Worm (Caenorhabditis elegans) whole organism, L1 larva: Measurements from ENCODE around the gene srw-29.

Experiments used
- ama-1 ChIP-seq: fragments of 150-350 bp; optimal IDR thresholded peaks from 2 replicates; lab custom pipeline; 2014
- ceh-8 ChIP-seq: fragments of 200-800 bp; sonication (Bioruptor generic); optimal IDR thresholded peaks from 2 replicates; lab custom pipeline; 2018; ENCODE audit warnings: mild to moderate bottlenecking, missing genetic modification characterization, moderate library complexity, missing compliant biosample characterization
- fos-1 ChIP-seq: fragments of 150-350 bp; optimal IDR thresholded peaks from 2 replicates; lab custom pipeline; 2014; ENCODE audit warnings: missing biosample characterization, missing genetic modification characterization
- lin-39 ChIP-seq: fragments of 150-350 bp; optimal IDR thresholded peaks from 2 replicates; lab custom pipeline; 2014; ENCODE audit warnings: missing biosample characterization, missing genetic modification reagents, missing genetic modification characterization
- lsy-2 ChIP-seq, 2 experiments: fragments of 150-350 bp; optimal IDR thresholded peaks; 2 replicates each; lab custom pipeline; 2014; ENCODE audit warnings: missing biosample characterization in 2 of 2, missing genetic modification characterization in 2 of 2
- nhr-28 ChIP-seq: fragments of 150-350 bp; optimal IDR thresholded peaks from 2 replicates; lab custom pipeline; 2014; ENCODE audit warnings: missing biosample characterization, missing genetic modification characterization
- snpc-4 ChIP-seq: fragments of 150-350 bp; optimal IDR thresholded peaks from 2 replicates; lab custom pipeline; 2014; ENCODE audit warnings: missing biosample characterization, missing genetic modification characterization
- tlp-1 ChIP-seq: fragments of 150-350 bp; optimal IDR thresholded peaks from 2 replicates; lab custom pipeline; 2014; ENCODE audit warnings: missing biosample characterization, missing genetic modification characterization

DNA sequence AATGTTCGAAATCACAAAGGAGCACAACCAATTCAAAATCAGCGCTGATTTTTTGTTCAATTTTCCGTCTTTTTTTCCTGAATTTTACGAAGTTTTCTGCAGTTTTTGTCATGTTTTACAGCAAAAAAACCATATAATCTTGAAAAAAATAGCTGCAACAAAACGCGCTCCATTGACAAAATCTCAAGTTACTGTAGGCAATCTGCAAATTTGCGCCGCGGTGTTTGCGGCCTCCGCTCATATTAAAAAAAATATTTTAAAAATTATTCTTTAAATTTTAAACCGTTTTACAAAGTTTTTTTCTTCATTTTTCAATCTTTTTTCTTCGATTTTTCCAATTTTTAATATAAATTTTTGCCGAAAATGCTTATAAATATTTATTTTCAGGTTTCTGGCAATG lies 19.0 kb downstream of the srw-29 start:
- TF ChIP-seq lin-39 (tag; lab: Kevin White, UChicago) (no peak), snpc-4 (tag; lab: Kevin White, UChicago) (no peak), ceh-8 (GFP tag; lab: Kevin White, UChicago) (no peak), ama-1 (lab: Kevin White, UChicago) (no peak), tlp-1 (tag; lab: Kevin White, UChicago) (no peak), nhr-28 (tag; lab: Kevin White, UChicago) (no peak), fos-1 (tag; lab: Kevin White, UChicago) (no peak), lsy-2 (tag; optimal IDR thresholded peaks at IDR 0.05; lab: Kevin White, UChicago) (no peak)
